Worm (Caenorhabditis elegans): ENCODE results near the gene asm-2.
A peak's percentile ranks its signal among the peaks of the same experiment; 100 is the strongest.

DNA sequence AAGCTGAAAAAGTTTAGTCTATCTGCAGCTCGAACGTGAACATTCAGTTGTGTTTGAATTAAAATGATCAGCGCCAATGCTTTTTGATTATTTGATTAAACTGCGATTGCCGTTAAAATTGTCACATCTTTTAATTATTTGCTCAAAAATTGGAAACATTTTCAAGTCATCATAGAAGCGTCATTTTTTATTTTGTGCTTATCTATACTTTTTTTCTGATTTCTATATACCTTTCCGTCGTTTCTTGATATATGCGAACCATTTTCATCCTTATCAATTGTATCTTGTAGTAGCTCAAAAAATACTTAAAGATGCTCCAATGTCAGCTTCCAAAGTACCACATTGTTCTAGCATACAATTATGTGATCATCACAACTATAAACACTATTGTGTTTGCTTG is 27.2 kb upstream of the asm-2 start:
- TF ChIP-seq mab-5 (tag; optimal IDR thresholded peaks at IDR 0.05) (no peak), fos-1 (tag; optimal IDR thresholded peaks at IDR 0.05) (peak; percentile 50), elt-1 (tag; optimal IDR thresholded peaks at IDR 0.05) (no peak), egl-27 (tag; optimal IDR thresholded peaks at IDR 0.05) (no peak), blmp-1 (tag; optimal IDR thresholded peaks at IDR 0.05; ENCODE audit: insufficient read depth) (no peak), unc-62 (GFP tag; optimal IDR thresholded peaks at IDR 0.05) (no peak), nhr-23 (tag; optimal IDR thresholded peaks at IDR 0.05) (no peak), nhr-129 (tag; optimal IDR thresholded peaks at IDR 0.05) (no peak), ama-1 (optimal IDR thresholded peaks at IDR 0.05) (no peak), aly-2 (tag; optimal IDR thresholded peaks at IDR 0.05) (no peak)
